Worm (Caenorhabditis elegans): Measurements from ENCODE around the gene kgb-2.

The kgb-2 gene

DNA sequence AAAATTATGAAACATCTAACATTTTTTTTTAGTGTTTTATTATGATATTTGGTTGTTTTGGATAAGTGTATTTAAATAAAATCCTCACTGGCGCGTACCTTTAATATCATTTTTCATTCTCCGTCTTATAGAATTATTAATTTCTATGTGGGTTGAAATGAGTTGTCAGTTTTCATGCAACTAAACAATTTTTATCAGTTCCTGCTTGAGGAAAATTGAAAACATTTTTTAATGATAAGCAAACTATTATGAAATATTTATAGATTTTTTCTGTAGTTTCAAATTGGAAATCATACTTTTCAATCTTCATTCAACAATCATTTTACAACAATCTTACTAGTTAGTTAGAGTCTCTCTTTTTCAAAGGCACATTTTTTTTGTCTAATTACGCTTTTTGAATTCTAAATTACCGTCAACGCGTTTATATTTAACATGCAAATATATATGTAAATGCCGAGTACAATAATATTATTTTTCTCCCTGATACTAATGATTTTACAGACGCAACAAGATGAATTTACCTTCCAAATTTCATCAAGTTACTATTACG is at the start of gene kgb-2, which contains the start of gene Y37E11B.10:
kgb-2 (plus strand) TSS at position 500 of the 550 bp plus-strand sequence.
Y37E11B.10 (minus strand) TSS at position 182 of the 550 bp plus-strand sequence.
- no peak for TF ChIP-seq hlh-30 (tag; optimal IDR thresholded peaks at IDR 0.05; ENCODE audit: insufficient read depth)
- no peak for TF ChIP-seq elt-4 (tag; optimal IDR thresholded peaks at IDR 0.05)
- no peak for TF ChIP-seq hlh-8 (tag; optimal IDR thresholded peaks at IDR 0.05)
- no peak for TF ChIP-seq sdc-2 (tag; optimal IDR thresholded peaks at IDR 0.05)
- TF ChIP-seq T23F11.4 (GFP tag; optimal IDR thresholded peaks at IDR 0.05) = no peak
- no peak for TF ChIP-seq hlh-6 (tag; optimal IDR thresholded peaks at IDR 0.05)
- no peak for TF ChIP-seq dmd-4 (tag; optimal IDR thresholded peaks at IDR 0.05; ENCODE audit: borderline replicate concordance)
- no peak for TF ChIP-seq ceh-22 (tag; optimal IDR thresholded peaks at IDR 0.05)

- TF ChIP-seq elt-4 (tag; optimal IDR thresholded peaks at IDR 0.05) = no peak
- TF ChIP-seq nfya-1 (tag; optimal IDR thresholded peaks at IDR 0.05) = no peak
- TF ChIP-seq ama-1 (optimal IDR thresholded peaks at IDR 0.05) = no peak
- no peak for TF ChIP-seq F13H6.1 (tag; optimal IDR thresholded peaks at IDR 0.05)
- no peak for TF ChIP-seq che-1 (tag; optimal IDR thresholded peaks at IDR 0.05)
- TF ChIP-seq hlh-8 (tag; optimal IDR thresholded peaks at IDR 0.05) = no peak
- no peak for TF ChIP-seq tbx-7 (tag; optimal IDR thresholded peaks at IDR 0.05)
- TF ChIP-seq ceh-30 (tag; optimal IDR thresholded peaks at IDR 0.05) = no peak
- no peak for TF ChIP-seq ttx-3 (tag; optimal IDR thresholded peaks at IDR 0.05)
- TF ChIP-seq dmd-4 (tag; optimal IDR thresholded peaks at IDR 0.05; ENCODE audit: borderline replicate concordance) = no peak
- TF ChIP-seq odd-2 (tag; optimal IDR thresholded peaks at IDR 0.05) = no peak
- no peak for TF ChIP-seq ref-2 (tag; optimal IDR thresholded peaks at IDR 0.05)
- no peak for TF ChIP-seq ceh-34 (tag; optimal IDR thresholded peaks at IDR 0.05)
- TF ChIP-seq ceh-9 (tag; optimal IDR thresholded peaks at IDR 0.05) = no peak
- no peak for TF ChIP-seq ceh-6 (GFP tag; optimal IDR thresholded peaks at IDR 0.05)
- no peak for TF ChIP-seq fkh-6 (tag; optimal IDR thresholded peaks at IDR 0.05)
- TF ChIP-seq tbx-2 (tag; optimal IDR thresholded peaks at IDR 0.05) = no peak
- no peak for TF ChIP-seq unc-86 (tag; optimal IDR thresholded peaks at IDR 0.05)
Measured at ce11 chrIV:3557331-3557730, 49.3 kb upstream of the kgb-2 start, which contains the start of gene osm-9. TSS of gene osm-9 (minus strand) at chrIV:3557431.

ce11 chrIV:3559201-3559600 is 47.4 kb upstream of the kgb-2 start:
- no peak for TF ChIP-seq syd-9 (tag; optimal IDR thresholded peaks at IDR 0.05)
- TF ChIP-seq unc-86 (tag; optimal IDR thresholded peaks at IDR 0.05) = no peak
- no peak for TF ChIP-seq npax-4 (tag; optimal IDR thresholded peaks at IDR 0.05)

DNA sequence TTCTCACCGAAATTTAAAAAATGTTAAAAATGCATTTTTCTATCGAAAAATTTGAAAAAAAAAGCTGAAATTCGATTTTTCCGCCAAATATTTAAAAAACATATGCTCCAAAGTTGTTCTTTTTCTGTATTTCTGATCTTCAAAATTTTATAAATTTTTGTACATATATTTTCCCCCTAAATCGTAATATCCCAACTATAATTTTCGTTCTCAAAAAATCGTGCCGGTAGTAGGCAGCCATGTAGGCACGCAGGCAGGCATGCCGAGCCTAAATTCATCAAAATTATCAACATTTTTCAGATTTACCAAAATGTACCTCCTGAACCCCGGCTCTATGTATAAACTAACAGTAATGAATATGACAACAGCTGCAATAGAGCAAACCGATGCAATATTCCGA is 41.7 kb upstream of the kgb-2 start, which contains the start of gene sre-5:
sre-5 (plus strand) TSS at position 301 of the 400 bp plus-strand sequence.
- TF ChIP-seq lin-11 (tag; optimal IDR thresholded peaks at IDR 0.05) (no peak), C08G9.2 (tag; optimal IDR thresholded peaks at IDR 0.05) (no peak), fkh-6 (tag; optimal IDR thresholded peaks at IDR 0.05) (no peak), ceh-24 (tag; optimal IDR thresholded peaks at IDR 0.05) (no peak), tbx-7 (tag; optimal IDR thresholded peaks at IDR 0.05) (no peak), madf-2 (tag; optimal IDR thresholded peaks at IDR 0.05) (no peak), odd-2 (tag; optimal IDR thresholded peaks at IDR 0.05) (no peak), ceh-31 (tag; optimal IDR thresholded peaks at IDR 0.05) (no peak), hlh-6 (tag; optimal IDR thresholded peaks at IDR 0.05) (no peak), ceh-2 (tag; optimal IDR thresholded peaks at IDR 0.05) (no peak), ceh-45 (GFP tag; IDR thresholded peaks at IDR 0.05) (no peak), unc-55 (GFP tag; optimal IDR thresholded peaks at IDR 0.05) (no peak)

DNA sequence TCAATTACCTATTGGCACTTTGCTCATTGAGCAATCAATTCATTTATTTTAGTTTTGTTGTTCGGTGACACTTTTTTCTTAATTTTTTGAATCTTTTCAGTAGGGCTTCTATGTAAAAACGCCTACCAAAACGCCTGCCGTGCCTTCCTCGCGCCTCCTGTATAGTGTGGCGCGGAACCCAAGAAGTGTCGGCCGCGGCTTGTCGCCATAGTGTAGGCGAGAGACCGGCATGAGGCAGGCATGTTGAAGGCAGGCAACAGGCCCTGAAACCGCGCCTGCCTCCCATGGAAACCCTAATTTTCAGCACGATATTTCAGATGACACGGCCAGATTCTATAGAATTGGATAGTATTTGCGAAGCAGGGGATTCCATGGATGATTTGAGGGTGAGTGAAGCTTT is 38.0 kb upstream of the kgb-2 start, which contains the start of gene otpl-1:
otpl-1 (plus strand) TSS at position 372 of the 400 bp plus-strand sequence.
- TF ChIP-seq ztf-16 (tag; optimal IDR thresholded peaks at IDR 0.05) (no peak), eyg-1 (tag; optimal IDR thresholded peaks at IDR 0.05) (no peak), sdc-2 (tag; optimal IDR thresholded peaks at IDR 0.05) (no peak), zip-5 (tag; optimal IDR thresholded peaks at IDR 0.05) (no peak), elt-4 (tag; optimal IDR thresholded peaks at IDR 0.05) (no peak), mec-3 (tag; optimal IDR thresholded peaks at IDR 0.05; ENCODE audit: borderline replicate concordance) (no peak), ceh-18 (tag; optimal IDR thresholded peaks at IDR 0.05) (no peak), unc-55 (GFP tag; optimal IDR thresholded peaks at IDR 0.05) (no peak), pag-3 (tag; optimal IDR thresholded peaks at IDR 0.05; ENCODE audit: borderline replicate concordance) (no peak)
